Worm (Caenorhabditis elegans): ENCODE data around the gene adal-1.

The adal-1 gene

DNA sequence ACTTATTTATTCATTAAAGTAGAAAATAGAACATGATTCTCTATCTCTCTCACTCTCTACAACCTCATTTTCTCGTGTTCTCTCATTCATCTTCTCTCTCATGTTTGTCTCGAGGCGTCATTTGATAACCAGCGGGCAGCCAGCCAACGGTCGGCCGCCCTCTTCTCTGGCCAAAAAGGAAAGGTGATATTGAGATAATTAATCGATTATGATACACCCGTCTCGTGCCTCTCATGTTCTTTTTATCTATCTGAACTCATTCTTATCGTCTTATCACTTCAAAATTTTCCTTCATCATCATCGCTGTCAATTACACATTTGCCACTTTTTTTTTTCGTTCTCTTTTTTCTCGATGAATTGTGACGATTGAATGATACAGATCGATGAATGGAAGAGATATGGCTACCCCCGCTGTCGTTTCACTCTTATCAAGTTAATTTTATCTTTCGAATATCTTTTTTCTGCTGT lies 50.8 kb downstream of the adal-1 start (continued):
- TF ChIP-seq ZK185.1 (tag; optimal IDR thresholded peaks at IDR 0.05; ENCODE audit: poor library complexity, severe bottlenecking) (no peak), gei-17 (GFP tag; optimal IDR thresholded peaks at IDR 0.05) (no peak), attf-5 (GFP tag; optimal IDR thresholded peaks at IDR 0.05) (peak; percentile 76), mxl-1 (tag; optimal IDR thresholded peaks at IDR 0.05) (no peak)

DNA sequence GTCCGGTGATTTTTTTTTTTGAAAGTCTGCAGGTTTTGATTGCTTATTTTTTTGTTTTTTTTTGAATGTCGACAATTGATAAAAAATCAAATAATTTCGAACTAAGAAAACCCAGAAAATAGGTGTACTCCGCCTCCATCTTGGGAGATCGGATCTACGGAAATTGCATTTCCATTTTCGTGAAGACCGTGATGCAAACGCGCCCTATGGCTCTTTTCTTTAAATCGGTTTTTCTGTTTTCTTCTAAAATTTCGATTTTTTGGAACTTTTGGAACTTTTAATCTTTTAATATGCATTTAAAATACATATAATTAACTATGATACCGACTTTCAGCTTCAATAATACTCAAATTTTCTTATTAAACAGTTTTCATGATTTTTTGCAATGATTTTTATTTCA lies 51.4 kb downstream of the adal-1 start:
- TF ChIP-seq aptf-3 (GFP tag; IDR thresholded peaks at IDR 0.05) (no peak), athp-1 (tag; optimal IDR thresholded peaks at IDR 0.05) (no peak), ceh-100 (GFP tag; IDR thresholded peaks at IDR 0.05) (peak; percentile 86), ztf-3 (GFP tag; optimal IDR thresholded peaks at IDR 0.05) (no peak), nhr-120 (GFP tag; IDR thresholded peaks at IDR 0.05) (no peak), hlh-12 (tag; optimal IDR thresholded peaks at IDR 0.05) (no peak), snpc-4 (GFP tag; optimal IDR thresholded peaks at IDR 0.05) (no peak), snpc-4 (tag; optimal IDR thresholded peaks at IDR 0.05) (peak in 1 of 4 experiments; percentile 7), lsy-27 (tag; optimal IDR thresholded peaks at IDR 0.05; ENCODE audit: borderline replicate concordance, insufficient read depth) (no peak), nfya-2 (GFP tag; IDR thresholded peaks at IDR 0.05) (no peak), ztf-28 (GFP tag; IDR thresholded peaks at IDR 0.05) (no peak), mcd-1 (GFP tag; IDR thresholded peaks at IDR 0.05) (peak; percentile 55), hmg-1.2 (GFP tag; IDR thresholded peaks at IDR 0.05) (no peak), hmg-20 (GFP tag; IDR thresholded peaks at IDR 0.05) (no peak), nhr-90 (tag; optimal IDR thresholded peaks at IDR 0.05) (no peak), F33H1.4 (GFP tag; IDR thresholded peaks at IDR 0.05) (no peak)
